Fruit fly (Drosophila melanogaster) Kc167 (cell line): ENCODE measurements around the gene bru3.

Experiments
- Myc ChIP-seq: fragments of >200 bp; optimal IDR thresholded peaks from 2 replicates; lab custom pipeline; 2017; ENCODE audit warnings: missing external identifiers
- psq ChIP-seq: fragments of >200 bp; optimal IDR thresholded peaks from 2 replicates; lab custom pipeline; 2017; ENCODE audit warnings: missing external identifiers

DNA sequence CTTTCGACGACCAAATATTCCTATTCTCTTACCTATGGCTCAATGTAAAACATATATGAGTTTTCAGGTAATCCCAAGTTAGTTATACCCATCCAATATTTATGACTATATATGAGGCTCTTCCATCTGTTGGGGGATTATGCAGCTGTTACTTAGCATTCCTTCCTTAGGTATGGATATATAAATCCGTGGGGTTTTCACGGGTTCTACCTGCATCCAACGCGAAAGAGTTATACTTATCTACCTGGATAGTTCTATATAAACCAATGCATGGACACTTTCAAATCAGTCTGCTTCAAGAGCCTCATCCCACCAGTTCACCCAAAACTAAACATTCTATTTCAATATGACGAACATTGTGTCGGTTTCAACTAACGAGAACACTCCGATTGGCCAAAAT lies 34.3 kb upstream of the bru3 start, which contains the start of gene CG43184:
- no peak for TF ChIP-seq psq (lab: Kevin White, UChicago)
- TF ChIP-seq Myc = no peak
